Worm (Caenorhabditis elegans): ENCODE results near the gene B0524.6.

B0524.6 gene

DNA sequence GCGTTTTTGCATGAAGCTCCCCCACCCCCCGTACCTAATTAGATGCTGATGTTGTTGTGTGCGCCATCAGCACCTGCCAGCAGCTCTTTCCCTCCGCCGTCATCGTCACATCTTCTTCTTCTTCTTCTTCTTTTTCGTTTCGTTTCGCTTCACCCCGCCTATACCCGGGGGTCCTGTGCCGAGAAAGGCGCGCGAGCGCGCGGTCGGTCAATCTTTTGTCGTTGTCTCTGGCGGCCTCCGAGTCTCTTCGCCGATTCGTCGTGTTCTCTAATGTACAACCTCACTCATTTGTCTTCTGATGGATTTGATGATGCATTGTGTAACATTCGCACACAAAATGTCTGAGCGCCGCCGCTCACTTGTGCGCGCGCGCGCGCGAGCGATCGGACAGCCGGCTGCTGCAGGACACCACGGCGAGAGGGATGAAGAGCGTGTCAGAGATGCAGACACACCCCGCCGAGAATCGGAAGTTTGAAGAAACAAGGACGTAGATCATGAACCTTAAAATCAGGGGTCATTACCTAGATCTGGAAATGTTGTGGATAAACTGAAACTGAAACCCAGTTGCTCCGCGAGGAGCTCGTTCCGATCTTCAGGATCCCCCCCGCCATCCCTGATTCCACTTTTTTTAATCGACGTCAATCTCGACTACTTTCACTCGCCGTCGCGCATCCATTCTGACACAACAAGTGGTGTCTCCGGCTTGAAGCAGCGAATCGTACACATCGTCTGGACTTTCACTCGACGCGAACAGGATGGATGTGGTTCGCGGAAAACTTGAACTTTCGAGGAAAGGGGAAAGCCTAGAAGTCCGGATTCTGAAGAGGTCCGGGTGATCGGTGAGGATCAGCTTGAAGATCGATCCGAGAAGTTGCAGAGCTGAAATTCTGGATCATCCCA lies 18.2 kb upstream of the B0524.6 start (continued):
- TF ChIP-seq fkh-8 (tag; optimal IDR thresholded peaks at IDR 0.05) (peak; percentile 97), elt-2 (tag; optimal IDR thresholded peaks at IDR 0.05) (no peak), xbp-1 (tag; optimal IDR thresholded peaks at IDR 0.05) (peak; percentile 79), sox-4 (tag; optimal IDR thresholded peaks at IDR 0.05) (peak; percentile 84), nhr-28 (tag; optimal IDR thresholded peaks at IDR 0.05) (no peak), lin-39 (tag; optimal IDR thresholded peaks at IDR 0.05) (peak; percentile 90), ztf-11 (tag; optimal IDR thresholded peaks at IDR 0.05) (peak in 1 of 2 experiments; percentile 74), ceh-63 (GFP tag; optimal IDR thresholded peaks at IDR 0.05) (no peak), ceh-8 (GFP tag; optimal IDR thresholded peaks at IDR 0.05) (peak; percentile 99), nhr-12 (tag; optimal IDR thresholded peaks at IDR 0.05) (no peak), lir-3 (tag; optimal IDR thresholded peaks at IDR 0.05; ENCODE audit: poor library complexity) (peak; percentile 59), hlh-4 (tag; optimal IDR thresholded peaks at IDR 0.05) (no peak), ets-5 (GFP tag; IDR thresholded peaks at IDR 0.05) (no peak), nhr-71 (tag; optimal IDR thresholded peaks at IDR 0.05) (peak; percentile 99), lin-13 (GFP tag; optimal IDR thresholded peaks at IDR 0.05) (peak; percentile 84), skn-1 (tag; optimal IDR thresholded peaks at IDR 0.05) (peak; percentile 95), alr-1 (tag; optimal IDR thresholded peaks at IDR 0.05; ENCODE audit: borderline replicate concordance) (no peak), pag-3 (tag; optimal IDR thresholded peaks at IDR 0.05; ENCODE audit: borderline replicate concordance, insufficient read depth) (no peak), unc-98 (GFP tag; IDR thresholded peaks at IDR 0.05) (peak; percentile 30; the same call in 1 of the 2 replicates), fos-1 (tag; optimal IDR thresholded peaks at IDR 0.05) (peak; percentile 86), ztf-4 (tag; optimal IDR thresholded peaks at IDR 0.05) (peak; percentile 75), lin-15B (tag; optimal IDR thresholded peaks at IDR 0.05) (peak; percentile 5), ceh-90 (tag; optimal IDR thresholded peaks at IDR 0.05) (no peak), unc-130 (tag; optimal IDR thresholded peaks at IDR 0.05) (peak; percentile 56), efl-3 (GFP tag; optimal IDR thresholded peaks at IDR 0.05) (peak; percentile 57), elt-3 (tag; optimal IDR thresholded peaks at IDR 0.05) (peak in 5 of 6 experiments; percentile 40 to 86 (median 76)), ces-1 (GFP tag; optimal IDR thresholded peaks at IDR 0.05) (no peak), rnt-1 (tag; optimal IDR thresholded peaks at IDR 0.05) (peak; percentile 94), grh-1 (GFP tag; IDR thresholded peaks at IDR 0.05) (peak; percentile 92), snu-23 (GFP tag; optimal IDR thresholded peaks at IDR 0.05) (peak; percentile 93), nhr-76 (tag; optimal IDR thresholded peaks at IDR 0.05) (no peak), tlp-1 (tag; optimal IDR thresholded peaks at IDR 0.05) (no peak), snpc-4 (tag; optimal IDR thresholded peaks at IDR 0.05) (peak; percentile 59), nhr-11 (tag; optimal IDR thresholded peaks at IDR 0.05) (peak; percentile 74), hpl-2 (GFP tag; optimal IDR thresholded peaks at IDR 0.05) (no peak), blmp-1 (tag; optimal IDR thresholded peaks at IDR 0.05) (peak; percentile 91), jun-1 (tag; optimal IDR thresholded peaks at IDR 0.05) (peak; percentile 92), zip-4 (GFP tag; optimal IDR thresholded peaks at IDR 0.05) (peak; percentile 60), aha-1 (tag; optimal IDR thresholded peaks at IDR 0.05) (peak; percentile 68), egl-27 (tag; optimal IDR thresholded peaks at IDR 0.05) (peak; percentile 94), tbx-2 (tag; optimal IDR thresholded peaks at IDR 0.05) (peak; percentile 97), lin-35 (GFP tag; optimal IDR thresholded peaks at IDR 0.05) (peak; percentile 49 to 82)

Data from whole organism, L1 larva.